Worm (Caenorhabditis elegans): ENCODE measurements around the gene Y41C4A.9.

Gene Y41C4A.9

DNA sequence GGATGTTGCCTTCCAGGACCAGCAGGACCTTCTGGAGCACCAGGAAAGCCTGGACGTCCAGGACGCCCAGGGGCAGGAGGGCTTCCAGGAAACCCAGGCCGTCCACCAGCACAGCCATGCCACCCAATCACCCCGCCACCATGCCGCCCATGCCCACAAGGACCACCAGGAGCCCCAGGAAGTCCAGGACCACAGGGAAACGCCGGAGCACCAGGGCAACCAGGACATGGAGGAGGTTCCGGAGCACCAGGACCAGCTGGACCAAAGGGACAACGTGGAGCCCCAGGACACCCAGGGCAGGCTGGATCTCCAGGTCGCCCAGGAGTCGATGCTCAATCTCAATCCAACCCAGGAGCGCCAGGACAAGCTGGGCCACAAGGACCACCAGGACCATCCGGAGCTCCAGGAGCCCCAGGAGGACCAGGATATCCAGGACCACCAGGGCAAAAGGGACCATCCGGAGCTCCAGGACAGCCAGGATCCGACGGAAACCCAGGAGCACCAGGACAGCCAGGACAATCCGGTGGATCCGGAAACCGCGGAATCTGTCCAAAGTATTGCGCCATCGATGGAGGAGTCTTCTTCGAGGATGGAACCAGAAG lies 14.0 kb downstream of the Y41C4A.9 start (continued):
- TF ChIP-seq tbx-9 (tag; optimal IDR thresholded peaks at IDR 0.05; ENCODE audit: borderline replicate concordance) (no peak), ceh-100 (GFP tag; IDR thresholded peaks at IDR 0.05) (no peak), mes-4 (tag; optimal IDR thresholded peaks at IDR 0.05) (no peak)

DNA sequence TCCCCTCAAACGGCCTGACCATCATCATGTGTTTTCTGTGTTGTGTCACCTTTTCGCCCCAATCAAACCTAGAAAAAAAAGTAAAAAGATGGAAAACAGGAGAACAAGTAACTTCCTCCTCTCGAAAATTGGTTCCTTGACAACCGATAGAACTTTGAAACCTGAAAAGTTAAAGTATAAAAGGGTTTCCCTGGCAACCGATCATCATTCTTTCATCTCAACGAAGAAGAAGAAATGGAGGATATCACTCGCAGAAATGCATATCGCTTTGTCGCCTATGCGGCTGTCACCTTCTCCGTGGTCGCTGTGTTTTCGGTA lies 14.7 kb downstream of the Y41C4A.9 start, which contains the start of gene col-95:
col-95 (plus strand) TSS at position 219 of the 318 bp plus-strand sequence.
- no peak for TF ChIP-seq Y53F4B.3 (GFP tag; IDR thresholded peaks at IDR 0.05)

DNA sequence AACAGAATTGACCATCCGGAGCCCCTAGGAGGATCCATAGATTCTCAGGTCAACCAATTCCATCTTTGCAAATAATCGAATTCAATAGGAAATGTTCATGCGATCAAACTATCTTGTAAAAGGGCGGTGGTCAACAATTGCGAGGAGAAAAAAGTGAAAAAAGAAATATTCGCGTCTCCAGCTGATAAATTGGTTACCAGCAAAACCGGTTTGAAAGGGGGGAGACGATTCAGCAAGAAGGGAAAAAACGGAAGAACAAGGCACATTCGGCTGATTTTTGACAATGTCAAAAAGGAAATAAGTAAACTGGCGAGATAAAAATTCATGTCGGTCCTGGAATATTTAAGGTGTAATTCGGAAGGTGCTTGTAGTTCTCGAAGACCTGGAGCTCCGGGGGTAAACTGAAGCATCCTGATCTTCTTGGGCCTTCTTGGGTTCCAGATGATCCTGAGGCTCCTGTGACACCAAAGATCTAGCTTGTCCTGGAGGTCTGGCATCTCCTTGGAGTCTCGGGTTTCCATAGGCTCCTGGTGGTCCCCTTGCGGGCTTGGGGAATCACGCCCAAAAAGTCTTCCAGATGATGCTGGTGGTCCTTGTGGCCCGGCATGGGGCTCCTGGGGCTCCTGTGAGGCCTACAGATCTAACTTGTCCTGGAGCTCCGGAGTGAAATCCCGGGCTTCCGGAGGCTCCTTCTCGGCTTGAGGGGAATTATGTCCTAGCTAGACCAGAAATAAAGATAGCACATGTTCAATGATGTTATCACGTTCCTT lies 15.3 kb downstream of the Y41C4A.9 start:
- no peak for TF ChIP-seq atf-7 (tag; optimal IDR thresholded peaks at IDR 0.05)
- peak; percentile 52; the same call in 1 of the 2 replicates for TF ChIP-seq egrh-3 (GFP tag; IDR thresholded peaks at IDR 0.05)
- TF ChIP-seq zfh-2 (GFP tag; conservative IDR thresholded peaks at IDR 0.05): peak; percentile 81
- TF ChIP-seq attf-5 (GFP tag; optimal IDR thresholded peaks at IDR 0.05): no peak
- no peak for TF ChIP-seq F37B4.10 (GFP tag; IDR thresholded peaks at IDR 0.05)
- 0 out of 2 replicates have a peak, but pooled peaks have one; percentile 14 for TF ChIP-seq lin-26 (GFP tag; IDR thresholded peaks at IDR 0.05)

ce11 chrIII:11701863-11702262 lies 16.6 kb downstream of the Y41C4A.9 start:
- TF ChIP-seq dox-1 (GFP tag; IDR thresholded peaks at IDR 0.05) (peak; percentile 33; the same call in 1 of the 2 replicates), zfh-2 (GFP tag; conservative IDR thresholded peaks at IDR 0.05) (peak; percentile 96), mxl-1 (tag; optimal IDR thresholded peaks at IDR 0.05) (no peak), D2030.7 (GFP tag; IDR thresholded peaks at IDR 0.05) (0 out of 2 replicates have a peak, but pooled peaks have one; percentile 9), mes-4 (tag; optimal IDR thresholded peaks at IDR 0.05) (no peak), F39B2.1 (GFP tag; IDR thresholded peaks at IDR 0.05) (no peak), zim-3 (tag; optimal IDR thresholded peaks at IDR 0.05) (no peak), nhr-90 (tag; optimal IDR thresholded peaks at IDR 0.05) (no peak), egrh-3 (GFP tag; IDR thresholded peaks at IDR 0.05) (peak; percentile 98), F57C9.4 (tag; optimal IDR thresholded peaks at IDR 0.05) (no peak), Y79H2A.3 (GFP tag; conservative IDR thresholded peaks at IDR 0.05) (no peak), madf-8 (GFP tag; conservative IDR thresholded peaks at IDR 0.05) (no peak), lin-26 (GFP tag; IDR thresholded peaks at IDR 0.05) (no peak), dpff-1 (tag; optimal IDR thresholded peaks at IDR 0.05) (peak; percentile 58), Y53G8AR.9 (GFP tag; conservative IDR thresholded peaks at IDR 0.05) (no peak)

- TF ChIP-seq unc-130 (GFP tag; optimal IDR thresholded peaks at IDR 0.05): no peak
- TF ChIP-seq dox-1 (GFP tag; IDR thresholded peaks at IDR 0.05): no peak
- TF ChIP-seq lin-40 (tag; optimal IDR thresholded peaks at IDR 0.05): no peak
- TF ChIP-seq ccch-3 (GFP tag; optimal IDR thresholded peaks at IDR 0.05): no peak
- no peak for TF ChIP-seq madf-6 (GFP tag; IDR thresholded peaks at IDR 0.05)
- no peak for TF ChIP-seq rec-8 (tag; optimal IDR thresholded peaks at IDR 0.05)
Observed at ce11 chrIII:11699959-11700358, 18.5 kb downstream of the Y41C4A.9 start, which contains the start of gene pqn-84. TSS of gene pqn-84 (plus strand) at chrIII:11700259.

- TF ChIP-seq egl-44 (GFP tag; IDR thresholded peaks at IDR 0.05) (no peak), F22D6.2 (tag; optimal IDR thresholded peaks at IDR 0.05) (no peak), nfyb-1 (GFP tag; IDR thresholded peaks at IDR 0.05) (no peak), dpl-1 (GFP tag; optimal IDR thresholded peaks at IDR 0.05) (no peak), egl-18 (GFP tag; IDR thresholded peaks at IDR 0.05) (no peak), athp-1 (tag; optimal IDR thresholded peaks at IDR 0.05) (no peak), F57C9.4 (tag; optimal IDR thresholded peaks at IDR 0.05) (no peak), fkh-3 (tag; optimal IDR thresholded peaks at IDR 0.05) (no peak), akir-1 (GFP tag; optimal IDR thresholded peaks at IDR 0.05) (no peak), ceh-79 (tag; optimal IDR thresholded peaks at IDR 0.05) (no peak), zim-3 (tag; optimal IDR thresholded peaks at IDR 0.05) (no peak)
Observed at ce11 chrIII:11698569-11698968, 19.9 kb downstream of the Y41C4A.9 start, which contains the start of gene Y41C4A.7. TSS of gene Y41C4A.7 (plus strand) at chrIII:11698869.

All from whole organism, young adult.